Worm (Caenorhabditis elegans): ENCODE measurements around the gene btb-18.

Gene btb-18

DNA sequence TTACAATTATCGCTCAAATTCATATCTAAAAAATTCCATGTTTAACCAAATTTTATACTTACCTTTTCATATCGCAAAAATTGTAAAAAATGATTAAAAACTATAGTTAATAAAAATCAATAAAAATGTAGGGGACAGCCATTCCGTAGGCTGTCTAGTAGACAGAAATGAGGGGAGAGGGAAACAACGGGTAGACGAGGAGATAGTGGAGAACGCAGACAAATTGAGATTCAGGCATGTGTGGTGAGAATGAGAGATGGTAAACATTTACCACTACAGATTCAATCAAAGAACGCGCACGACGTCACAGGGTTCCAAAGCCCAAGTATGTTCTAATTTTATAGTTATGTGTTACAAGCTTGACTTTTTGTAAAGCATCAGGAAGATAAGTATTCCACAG is 5.6 kb downstream of the btb-18 start:
- TF ChIP-seq eor-1 (tag; optimal IDR thresholded peaks at IDR 0.05) = no peak
- peak; percentile 37 for TF ChIP-seq ceh-28 (tag; optimal IDR thresholded peaks at IDR 0.05)
- TF ChIP-seq elt-2 (tag; optimal IDR thresholded peaks at IDR 0.05) = peak; percentile 30
- peak; percentile 45 for TF ChIP-seq pha-4 (tag; optimal IDR thresholded peaks at IDR 0.05)

DNA sequence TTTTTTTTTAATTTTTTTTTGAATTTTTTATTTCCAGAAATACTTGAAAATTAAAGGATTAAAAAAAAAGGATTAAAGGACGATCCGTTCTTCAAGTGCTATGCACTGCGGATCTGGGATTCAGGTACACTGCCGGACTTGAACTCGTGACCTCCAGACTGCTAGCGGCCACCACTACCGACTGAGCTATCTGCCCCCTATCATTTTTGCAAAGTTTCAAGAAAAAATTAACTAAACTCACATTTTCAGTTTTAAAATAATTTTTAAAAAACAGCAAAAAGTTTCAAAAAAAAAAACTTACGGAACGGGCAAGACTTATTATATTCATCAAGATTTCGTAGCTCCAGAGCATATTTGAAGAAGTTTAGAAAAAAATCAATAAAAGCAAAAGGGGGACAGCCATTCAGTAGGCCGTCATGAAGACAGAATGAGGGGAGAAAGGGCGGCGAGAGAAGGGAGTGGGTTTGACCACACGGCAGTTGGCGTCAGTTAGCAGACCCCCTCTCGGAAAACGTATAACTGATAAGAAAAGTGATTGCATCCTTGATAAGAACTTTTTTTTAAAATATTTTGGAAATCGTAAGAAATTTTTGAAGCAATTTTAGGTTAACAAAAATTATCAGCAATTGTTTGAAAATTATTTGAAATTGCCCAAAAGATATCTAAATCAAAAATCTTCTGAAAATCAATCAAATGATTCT is 13.1 kb downstream of the btb-18 start:
- TF ChIP-seq egl-27 (tag; optimal IDR thresholded peaks at IDR 0.05) (no peak), ztf-11 (tag; optimal IDR thresholded peaks at IDR 0.05) (no peak), mdl-1 (tag; optimal IDR thresholded peaks at IDR 0.05) (no peak), elt-2 (tag; optimal IDR thresholded peaks at IDR 0.05) (peak; percentile 46), elt-3 (tag; optimal IDR thresholded peaks at IDR 0.05) (no peak)

DNA sequence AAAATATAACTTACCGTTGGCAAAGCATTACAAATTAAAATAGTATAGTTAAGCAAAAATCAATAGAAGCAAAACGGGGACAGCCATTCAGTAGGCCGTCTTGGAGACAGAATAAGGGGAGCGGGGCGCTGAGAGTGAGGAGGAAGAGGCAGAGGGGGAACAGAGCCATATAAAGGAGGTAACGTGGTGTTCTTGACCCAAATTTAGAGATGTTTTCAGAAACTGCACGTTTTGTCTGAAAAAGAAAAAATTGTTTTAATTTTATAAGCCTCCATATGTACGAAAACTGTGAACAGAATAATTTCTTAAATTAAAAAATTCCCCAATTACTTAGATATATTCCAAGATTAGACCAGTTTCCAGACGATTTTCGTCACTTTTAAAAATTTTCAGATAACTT is 15.4 kb downstream of the btb-18 start, which contains the start of gene F39E9.6:
Gene F39E9.6 (minus strand): TSS at position 101 of the 400 bp plus-strand sequence.
- TF ChIP-seq mdl-1 (tag; optimal IDR thresholded peaks at IDR 0.05) = no peak
- TF ChIP-seq nfya-1 (tag; optimal IDR thresholded peaks at IDR 0.05; ENCODE audit: insufficient read depth) = no peak
- TF ChIP-seq ztf-4 (tag; optimal IDR thresholded peaks at IDR 0.05) = no peak
- TF ChIP-seq mml-1 (tag; optimal IDR thresholded peaks at IDR 0.05) = no peak
- no peak for TF ChIP-seq nhr-12 (tag; optimal IDR thresholded peaks at IDR 0.05)
- no peak for TF ChIP-seq tbx-2 (tag; optimal IDR thresholded peaks at IDR 0.05)

DNA sequence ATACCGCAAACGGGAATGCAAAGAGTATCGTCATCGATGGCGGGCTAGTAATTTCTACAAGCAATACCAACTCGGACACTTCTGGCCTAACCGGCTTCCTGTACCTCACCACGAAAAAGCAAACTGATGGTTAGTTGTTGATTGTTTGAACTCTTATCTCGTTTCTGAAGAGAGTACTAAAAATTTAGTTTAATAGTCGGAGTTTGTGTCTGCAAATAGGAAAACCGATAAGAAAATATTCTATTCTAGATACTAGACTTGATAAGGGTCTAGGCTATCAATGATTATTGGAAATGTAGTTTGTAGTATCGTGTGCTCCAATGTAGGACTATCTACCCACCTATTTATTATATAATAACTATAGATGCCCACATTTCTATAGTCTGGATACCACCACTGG is 20.8 kb downstream of the btb-18 start:
- TF ChIP-seq elt-2 (tag; optimal IDR thresholded peaks at IDR 0.05) = peak; percentile 91
- TF ChIP-seq unc-39 (tag; optimal IDR thresholded peaks at IDR 0.05) = no peak

DNA sequence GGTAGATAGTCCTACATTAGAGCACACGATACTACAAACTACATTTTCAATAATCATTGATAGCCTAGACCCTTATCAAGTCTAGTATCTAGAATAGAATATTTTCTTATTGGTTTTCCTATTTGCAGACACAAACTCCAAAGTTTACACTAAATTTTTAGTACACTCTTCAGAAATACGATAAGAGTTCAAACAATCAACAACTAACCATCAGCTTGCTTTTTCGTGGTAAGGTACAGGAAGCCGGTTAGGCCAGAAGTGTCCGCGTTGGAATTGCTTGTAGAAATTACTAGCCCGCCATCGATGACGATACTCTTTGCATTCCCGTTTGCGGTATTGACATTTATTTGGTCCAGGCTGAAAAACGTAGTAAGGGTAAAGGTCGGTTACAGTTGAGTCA is 24.2 kb downstream of the btb-18 start, which contains the start of gene Y46D2A.1:
Gene Y46D2A.1 (plus strand): TSS at position 301 of the 400 bp plus-strand sequence.
- TF ChIP-seq nhr-77 (tag; optimal IDR thresholded peaks at IDR 0.05) (no peak), nhr-28 (tag; optimal IDR thresholded peaks at IDR 0.05) (no peak), aly-2 (tag; optimal IDR thresholded peaks at IDR 0.05) (no peak), egl-5 (tag; optimal IDR thresholded peaks at IDR 0.05) (no peak), ZK546.5 (tag; optimal IDR thresholded peaks at IDR 0.05) (no peak), elt-2 (tag; optimal IDR thresholded peaks at IDR 0.05) (peak; percentile 63)

DNA sequence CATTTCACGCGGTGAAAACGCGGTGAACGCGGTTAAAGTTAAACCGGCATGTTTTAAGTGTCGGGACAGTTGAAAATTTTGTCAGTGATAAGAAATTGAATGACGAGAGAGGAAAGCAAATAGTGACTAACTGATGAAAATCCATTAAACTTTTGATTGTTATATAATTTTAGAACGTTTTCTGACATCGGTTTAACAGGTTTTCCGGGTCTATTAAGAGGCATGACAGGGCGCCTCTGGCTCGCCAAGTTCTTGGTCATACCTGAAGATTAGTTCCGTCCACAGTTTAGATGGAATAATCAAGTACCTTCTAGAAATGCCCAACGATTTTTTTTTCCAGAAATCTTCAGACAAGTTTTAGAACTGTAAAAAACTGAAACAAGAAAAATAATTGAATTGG is 25.2 kb downstream of the btb-18 start, which contains the start of gene Y46D2A.2:
Gene Y46D2A.2 (minus strand): TSS at position 101 of the 400 bp plus-strand sequence.
- TF ChIP-seq elt-2 (tag; optimal IDR thresholded peaks at IDR 0.05) = peak; percentile 28
- TF ChIP-seq fkh-10 (GFP tag; optimal IDR thresholded peaks at IDR 0.05) = no peak
- no peak for TF ChIP-seq lsy-12 (tag; optimal IDR thresholded peaks at IDR 0.05)
- no peak for TF ChIP-seq zag-1 (tag; optimal IDR thresholded peaks at IDR 0.05)
- no peak for TF ChIP-seq nhr-67 (tag; optimal IDR thresholded peaks at IDR 0.05)
- no peak for TF ChIP-seq sea-2 (GFP tag; optimal IDR thresholded peaks at IDR 0.05)

DNA sequence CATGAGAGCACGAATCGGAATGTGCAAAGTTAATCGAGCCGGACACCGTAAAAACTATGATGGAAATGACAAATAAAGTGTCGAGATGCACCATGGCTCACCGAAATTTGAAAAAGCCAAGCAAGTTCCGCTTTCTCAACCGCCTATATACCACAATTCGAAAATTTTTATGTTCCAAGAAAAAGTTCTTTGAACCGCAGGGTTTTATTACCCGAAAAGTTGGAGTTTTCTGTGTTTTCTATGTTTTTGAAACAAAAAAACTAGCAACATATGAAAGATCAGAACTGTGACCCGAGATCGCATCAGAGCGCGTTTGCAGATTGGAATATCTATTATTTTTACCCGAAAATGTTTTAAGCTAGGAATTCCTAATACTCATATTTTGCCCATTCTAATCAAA is 29.1 kb downstream of the btb-18 start, which contains the start of gene Y46D2A.3:
Gene Y46D2A.3 (minus strand): TSS at position 101 of the 400 bp plus-strand sequence.
- TF ChIP-seq ceh-28 (tag; optimal IDR thresholded peaks at IDR 0.05) (no peak), ztf-4 (tag; optimal IDR thresholded peaks at IDR 0.05) (no peak), elt-1 (tag; optimal IDR thresholded peaks at IDR 0.05) (no peak), lin-15B (tag; optimal IDR thresholded peaks at IDR 0.05) (no peak), fkh-2 (tag; optimal IDR thresholded peaks at IDR 0.05) (no peak), ceh-9 (tag; optimal IDR thresholded peaks at IDR 0.05) (no peak), tbx-2 (tag; optimal IDR thresholded peaks at IDR 0.05) (no peak), hmg-11 (tag; optimal IDR thresholded peaks at IDR 0.05) (no peak), nhr-28 (tag; optimal IDR thresholded peaks at IDR 0.05) (no peak), elt-3 (tag; optimal IDR thresholded peaks at IDR 0.05) (no peak), ceh-16 (tag; optimal IDR thresholded peaks at IDR 0.05) (no peak), aly-2 (tag; optimal IDR thresholded peaks at IDR 0.05) (no peak), ztf-11 (tag; optimal IDR thresholded peaks at IDR 0.05) (no peak), lin-39 (tag; optimal IDR thresholded peaks at IDR 0.05) (no peak), zag-1 (tag; optimal IDR thresholded peaks at IDR 0.05) (no peak), snpc-4 (tag; optimal IDR thresholded peaks at IDR 0.05) (no peak), egl-5 (tag; optimal IDR thresholded peaks at IDR 0.05) (no peak), nhr-25 (tag; optimal IDR thresholded peaks at IDR 0.05) (no peak), unc-39 (tag; optimal IDR thresholded peaks at IDR 0.05) (no peak), elt-2 (tag; optimal IDR thresholded peaks at IDR 0.05) (no peak)
